Fruit fly (Drosophila melanogaster) whole organism, embryonic: ENCODE data around the gene rho-5.

Experiments used
- Aef1 ChIP-seq: fragments of 200-800 bp; sonication (Bioruptor generic); IDR thresholded peaks from 3 replicates; pipeline ENCODE4 v1.3.6; 2022; ENCODE audit warnings: missing biosample characterization, missing genetic modification characterization
- Atf-2 ChIP-seq: fragments of 200-800 bp; sonication (Bioruptor generic); optimal IDR thresholded peaks from 2 replicates; lab custom pipeline; 2016; ENCODE audit warnings: missing biosample characterization, missing genetic modification characterization
- CG10959 ChIP-seq: fragments of 200-800 bp; sonication (Bioruptor generic); IDR thresholded peaks from 2 replicates; pipeline ENCODE4 v1.3.6; 2022; ENCODE audit warnings: missing biosample characterization, missing genetic modification characterization
- CG12659 ChIP-seq: fragments of 200-800 bp; sonication (Bioruptor generic); optimal IDR thresholded peaks from 3 replicates; lab custom pipeline; 2017; ENCODE audit warnings: mild to moderate bottlenecking, missing biosample characterization, missing genetic modification reagents, missing genetic modification characterization
- CG12942 ChIP-seq: fragments of 200-800 bp; sonication (Bioruptor generic); optimal IDR thresholded peaks from 3 replicates; lab custom pipeline; 2016; ENCODE audit warnings: missing biosample characterization, missing genetic modification characterization
- CG13287 ChIP-seq: fragments of 200-800 bp; sonication (Bioruptor generic); IDR thresholded peaks from 2 replicates; pipeline ENCODE4 v1.3.6; 2022; ENCODE audit warnings: missing biosample characterization, missing genetic modification characterization; ENCODE audit not compliant: partially characterized antibody
- CG14050 ChIP-seq: fragments of 200-800 bp; sonication (Bioruptor generic); IDR thresholded peaks from 3 replicates; pipeline ENCODE4 v1.3.6; 2022; ENCODE audit warnings: missing biosample characterization, missing genetic modification characterization
- CG14710 ChIP-seq: fragments of 200-800 bp; sonication (Bioruptor generic); optimal IDR thresholded peaks from 3 replicates; lab custom pipeline; 2019; ENCODE audit warnings: missing biosample characterization, mild to moderate bottlenecking, missing genetic modification characterization, moderate library complexity
- CG17359 ChIP-seq: fragments of 200-800 bp; sonication (Bioruptor generic); optimal IDR thresholded peaks from 3 replicates; lab custom pipeline; 2018; ENCODE audit warnings: missing biosample characterization, mild to moderate bottlenecking, missing genetic modification characterization, moderate library complexity
- CG17385 ChIP-seq: fragments of 200-800 bp; sonication (Bioruptor generic); optimal IDR thresholded peaks from 3 replicates; lab custom pipeline; 2018; ENCODE audit warnings: missing biosample characterization, mild to moderate bottlenecking, missing genetic modification characterization
- CG17912 ChIP-seq: fragments of 200-800 bp; sonication (Bioruptor generic); optimal IDR thresholded peaks from 2 replicates; lab custom pipeline; 2018; ENCODE audit warnings: missing biosample characterization, mild to moderate bottlenecking, missing genetic modification characterization
- CG30403 ChIP-seq: fragments of 200-800 bp; sonication (Bioruptor generic); optimal IDR thresholded peaks from 3 replicates; lab custom pipeline; 2016; ENCODE audit warnings: missing biosample characterization, missing genetic modification characterization
- CG5953 ChIP-seq: fragments of 200-800 bp; sonication (Bioruptor generic); IDR thresholded peaks from 2 replicates; pipeline ENCODE4 v1.3.6; 2022; ENCODE audit warnings: missing biosample characterization, missing genetic modification characterization
- CG6765 ChIP-seq: fragments of 200-800 bp; sonication (Bioruptor generic); optimal IDR thresholded peaks from 3 replicates; lab custom pipeline; 2017; ENCODE audit warnings: missing biosample characterization, mild to moderate bottlenecking, missing genetic modification characterization
- CG6791 ChIP-seq: fragments of 200-800 bp; sonication (Bioruptor generic); IDR thresholded peaks from 3 replicates; pipeline ENCODE4 v1.3.6; 2022; ENCODE audit warnings: missing biosample characterization, missing genetic modification characterization; ENCODE audit not compliant: partially characterized antibody
- CG6813 ChIP-seq: fragments of 200-800 bp; sonication (Bioruptor generic); optimal IDR thresholded peaks from 2 replicates; lab custom pipeline; 2017; ENCODE audit warnings: missing biosample characterization, missing genetic modification characterization, mild to moderate bottlenecking, moderate library complexity, missing genetic modification reagents
- CoRest ChIP-seq: fragments of 200-800 bp; sonication (Bioruptor generic); optimal IDR thresholded peaks from 3 replicates; lab custom pipeline; 2018; ENCODE audit warnings: missing biosample characterization, mild to moderate bottlenecking, missing genetic modification characterization, moderate library complexity
- Dbx ChIP-seq: fragments of 200-800 bp; sonication (Bioruptor generic); IDR thresholded peaks from 3 replicates; pipeline ENCODE4 v1.3.6; 2022; ENCODE audit warnings: missing biosample characterization, missing genetic modification characterization
- Deaf1 ChIP-seq: fragments of 200-800 bp; optimal IDR thresholded peaks from 3 replicates; lab custom pipeline; 2019; ENCODE audit warnings: missing biosample characterization, mild to moderate bottlenecking, missing genetic modification characterization, moderate library complexity
- Dek ChIP-seq: fragments of 200-800 bp; sonication (Bioruptor generic); optimal IDR thresholded peaks from 3 replicates; lab custom pipeline; 2019; ENCODE audit warnings: missing biosample characterization, mild to moderate bottlenecking, missing genetic modification characterization, moderate library complexity
- Gsc ChIP-seq: fragments of 200-800 bp; sonication (Bioruptor generic); IDR thresholded peaks from 2 replicates; pipeline ENCODE4 v1.3.6; 2022; ENCODE audit warnings: missing biosample characterization, missing genetic modification characterization
- H15 ChIP-seq: fragments of 200-800 bp; sonication (Bioruptor generic); IDR thresholded peaks from 3 replicates; pipeline ENCODE4 v1.3.6; 2022; ENCODE audit warnings: missing biosample characterization, missing genetic modification characterization
- Jarid2 ChIP-seq: fragments of 200-800 bp; sonication (Bioruptor generic); optimal IDR thresholded peaks from 3 replicates; lab custom pipeline; 2017; ENCODE audit warnings: mild to moderate bottlenecking, missing biosample characterization, missing genetic modification reagents, missing genetic modification characterization
- Kr ChIP-seq: fragments of 200-800 bp; sonication (Bioruptor generic); optimal IDR thresholded peaks from 2 replicates; lab custom pipeline; 2017; ENCODE audit warnings: missing biosample characterization, mild to moderate bottlenecking, missing genetic modification characterization
- MTF-1 ChIP-seq: fragments of 200-800 bp; sonication (Bioruptor generic); optimal IDR thresholded peaks from 2 replicates; lab custom pipeline; 2018; ENCODE audit warnings: missing biosample characterization, mild to moderate bottlenecking, missing genetic modification characterization, borderline replicate concordance
- Med ChIP-seq: fragments of 200-800 bp; sonication (Bioruptor generic); peaks from one replicate; lab custom pipeline; 2016; ENCODE audit warnings: missing biosample characterization, missing genetic modification characterization, mild to moderate bottlenecking, inconsistent platforms, moderate library complexity
- NC2α ChIP-seq: fragments of 200-800 bp; sonication (Bioruptor generic); optimal IDR thresholded peaks from 2 replicates; lab custom pipeline; 2016; ENCODE audit warnings: missing biosample characterization, missing genetic modification characterization
- NfI ChIP-seq: fragments of 200-800 bp; sonication (Bioruptor generic); optimal IDR thresholded peaks from 3 replicates; lab custom pipeline; 2018; ENCODE audit warnings: missing biosample characterization, mild to moderate bottlenecking, missing genetic modification characterization, moderate library complexity
- Sox100B ChIP-seq: fragments of 200-800 bp; sonication (Bioruptor generic); optimal IDR thresholded peaks from 3 replicates; lab custom pipeline; 2018; ENCODE audit warnings: missing biosample characterization, mild to moderate bottlenecking, missing genetic modification characterization
- Usf ChIP-seq: fragments of 200-800 bp; sonication (Bioruptor generic); optimal IDR thresholded peaks from 2 replicates; lab custom pipeline; 2017; ENCODE audit warnings: missing genotype, missing biosample characterization, missing genetic modification characterization
- ac ChIP-seq: fragments of 200-800 bp; sonication (Bioruptor generic); optimal IDR thresholded peaks from 3 replicates; lab custom pipeline; 2017; ENCODE audit warnings: missing biosample characterization, mild to moderate bottlenecking, missing genetic modification characterization
- bowl ChIP-seq: fragments of 200-800 bp; sonication (Bioruptor generic); IDR thresholded peaks from 2 replicates; pipeline ENCODE4 v1.3.6; 2022; ENCODE audit warnings: missing biosample characterization, missing genetic modification characterization
- chm ChIP-seq: fragments of 200-800 bp; sonication (Bioruptor generic); IDR thresholded peaks from 2 replicates; pipeline ENCODE4 v1.3.6; 2022; ENCODE audit warnings: missing biosample characterization, missing genetic modification characterization
- ci ChIP-seq: fragments of 200-800 bp; sonication (Bioruptor generic); IDR thresholded peaks from 3 replicates; pipeline ENCODE4 v1.3.6; 2022; ENCODE audit warnings: missing biosample characterization, missing genetic modification characterization
- disco-r ChIP-seq: fragments of 200-800 bp; sonication (Bioruptor generic); optimal IDR thresholded peaks from 2 replicates; lab custom pipeline; 2016; ENCODE audit warnings: missing biosample characterization, missing genetic modification characterization
- dmrt99B ChIP-seq: fragments of 200-800 bp; sonication (Bioruptor generic); optimal IDR thresholded peaks from 2 replicates; lab custom pipeline; 2018; ENCODE audit warnings: missing biosample characterization, mild to moderate bottlenecking, missing genetic modification characterization, moderate library complexity
- dpn ChIP-seq, 2 experiments: fragments of 200-800 bp; sonication (Bioruptor generic); optimal IDR thresholded peaks; 3 replicates each; lab custom pipeline; 2016; ENCODE audit warnings: missing biosample characterization in 2 of 2, missing genetic modification characterization in 2 of 2
- gro ChIP-seq: fragments of 200-800 bp; sonication (Bioruptor generic); optimal IDR thresholded peaks from 2 replicates; lab custom pipeline; 2016; ENCODE audit warnings: missing biosample characterization, missing genetic modification characterization
- hkb ChIP-seq, 2 experiments: fragments of 200-800 bp in 1 of 2; fragments of >200 bp in 1 of 2; sonication (Bioruptor generic) in 1 of 2; IDR thresholded peaks in 1 of 2; optimal IDR thresholded peaks in 1 of 2; 2 replicates each; pipeline versions ENCODE4 v1.3.6 to Lab custom; 2017 to 2022; ENCODE audit warnings: missing biosample characterization in 1 of 2, missing genetic modification characterization in 1 of 2
- org-1 ChIP-seq: fragments of 200-800 bp; sonication (Bioruptor generic); optimal IDR thresholded peaks from 2 replicates; lab custom pipeline; 2017; ENCODE audit warnings: missing biosample characterization, missing genetic modification characterization
- pan ChIP-seq, 4 experiments: fragments of >200 bp in 3 of 4; fragments of 200-800 bp in 1 of 4; sonication (Bioruptor generic) in 1 of 4; optimal IDR thresholded peaks in 3 of 4; IDR thresholded peaks in 1 of 4; 2 replicates each; pipeline versions ENCODE4 v1.3.6 to Lab custom; 2017 to 2022; ENCODE audit warnings: missing biosample characterization in 2 of 4, missing genetic modification characterization in 2 of 4, mixed read lengths in 1 of 4
- prd ChIP-seq, 3 experiments: fragments of >200 bp in 2 of 3; fragments of 200-800 bp in 1 of 3; sonication (Bioruptor generic) in 1 of 3; optimal IDR thresholded peaks in 2 of 3; IDR thresholded peaks in 1 of 3; 2 replicates in 2 of 3; 3 replicates in 1 of 3; pipeline versions ENCODE4 v1.3.6 to Lab custom; 2017 to 2022; ENCODE audit warnings: missing biosample characterization in 1 of 3, missing genetic modification characterization in 1 of 3
- wor ChIP-seq: fragments of 200-800 bp; sonication (Bioruptor generic); IDR thresholded peaks from 2 replicates; pipeline ENCODE4 v1.3.6; 2022; ENCODE audit warnings: missing biosample characterization, missing genetic modification characterization

rho-5 gene

DNA sequence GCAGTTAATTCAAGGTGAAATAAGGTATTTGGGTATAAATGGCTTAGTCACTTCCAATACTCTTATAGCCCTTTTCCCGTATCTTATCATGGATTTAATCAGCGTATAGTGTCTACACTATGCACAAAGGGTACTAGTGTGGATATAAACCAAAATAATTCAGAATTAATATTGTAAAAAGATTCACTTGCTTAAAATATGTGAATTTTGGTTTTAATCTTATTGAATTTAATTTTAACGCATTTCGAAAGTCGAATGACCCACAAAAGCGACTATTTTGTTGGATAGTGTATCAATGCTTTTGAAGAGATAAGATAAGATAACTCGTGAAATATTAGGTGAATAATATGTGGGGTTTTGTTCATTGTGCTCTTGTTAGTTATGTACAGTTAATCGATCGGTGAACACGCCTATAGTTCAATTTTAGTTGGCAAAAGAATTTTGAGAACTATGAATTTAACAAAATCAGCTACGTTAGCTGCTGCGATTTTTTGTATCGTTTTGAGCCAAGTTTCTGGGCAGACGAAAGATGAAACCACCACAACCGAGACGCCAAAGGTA, 8.3 kb upstream of the rho-5 start, which contains the start of gene CG5096 (continued):
- no peak for TF ChIP-seq Kr
- TF ChIP-seq CG10959 (GFP tag; lab: Robert Waterston, UW), result peak; percentile 51; the same call in 1 of the 2 replicates
- TF ChIP-seq CG17359 (tag; lab: Kevin White, UChicago), result peak; percentile 94
- peak; percentile 60 for TF ChIP-seq MTF-1 (GFP tag; lab: Kevin White, UChicago)
- TF ChIP-seq NfI, result peak; percentile 89
- peak; percentile 76 for TF ChIP-seq wor
- peak; percentile 92 for TF ChIP-seq dmrt99B (tag; lab: Kevin White, UChicago)
- peak; percentile 93 for TF ChIP-seq CoRest
- peak; percentile 94 for TF ChIP-seq ci (GFP tag; lab: Robert Waterston, UW)
- peak; percentile 33 for TF ChIP-seq NC2α (GFP tag; lab: Kevin White, UChicago)
- peak; percentile 53; the same call in 1 of the 2 replicates for TF ChIP-seq bowl
- TF ChIP-seq Dek (tag; lab: Kevin White, UChicago), result peak; percentile 94
- peak; percentile 76 for TF ChIP-seq CG12942
- no peak for TF ChIP-seq pan (optimal IDR thresholded peaks at IDR 0.05; lab: Kevin White, UChicago)
- peak in 1 of 2 experiments; percentile 91 for TF ChIP-seq pan (GFP tag; optimal IDR thresholded peaks at IDR 0.05 in 1 of 2, IDR thresholded peaks at IDR 0.05 in 1 of 2)
- peak; percentile 78 for TF ChIP-seq org-1
- TF ChIP-seq prd (optimal IDR thresholded peaks at IDR 0.05; lab: Kevin White, UChicago), result no peak
- peak; percentile 87 for TF ChIP-seq prd (GFP tag; IDR thresholded peaks at IDR 0.05; lab: Robert Waterston, UW)
- peak; percentile 75 for TF ChIP-seq Deaf1 (tag; lab: Kevin White, UChicago)
- peak; percentile 43 for TF ChIP-seq CG17912 (GFP tag; lab: Kevin White, UChicago)
- TF ChIP-seq CG12659 (GFP tag; lab: Kevin White, UChicago), result peak; percentile 90
- TF ChIP-seq CG5953 (GFP tag; lab: Robert Waterston, UW), result peak; percentile 82
- TF ChIP-seq chm (GFP tag; lab: Robert Waterston, UW), result peak; percentile 83
- TF ChIP-seq dpn (GFP tag; optimal IDR thresholded peaks at IDR 0.05; lab: Kevin White, UChicago), result peak; percentile 80 to 82
- TF ChIP-seq Jarid2, result no peak
- peak; percentile 90 for TF ChIP-seq gro (GFP tag; lab: Kevin White, UChicago)
- TF ChIP-seq hkb (optimal IDR thresholded peaks at IDR 0.05; lab: Kevin White, UChicago), result no peak
- peak; percentile 96 for TF ChIP-seq hkb (GFP tag; IDR thresholded peaks at IDR 0.05; lab: Robert Waterston, UW)
- TF ChIP-seq CG17385 (GFP tag; lab: Kevin White, UChicago), result peak; percentile 89
- TF ChIP-seq Sox100B (GFP tag; lab: Kevin White, UChicago), result peak; percentile 83
- TF ChIP-seq CG14050 (GFP tag; lab: Robert Waterston, UW), result peak; percentile 87
- peak; percentile 94 for TF ChIP-seq Dbx (GFP tag; lab: Robert Waterston, UW)
- no peak for TF ChIP-seq ac
- TF ChIP-seq CG13287, result no peak
- TF ChIP-seq CG6765 (GFP tag; lab: Kevin White, UChicago), result peak; percentile 83
- peak; percentile 82; the same call in 2 of the 3 replicates for TF ChIP-seq H15
- TF ChIP-seq CG30403 (GFP tag; lab: Kevin White, UChicago), result peak; percentile 85
- TF ChIP-seq Usf (GFP tag; lab: Kevin White, UChicago), result peak; percentile 49
- TF ChIP-seq Atf-2 (GFP tag; lab: Kevin White, UChicago), result peak; percentile 70
- peak; percentile 59 for TF ChIP-seq disco-r (GFP tag; lab: Kevin White, UChicago)
- TF ChIP-seq Med, result peak; percentile 97
- no peak for TF ChIP-seq CG6791 (GFP tag; lab: Robert Waterston, UW)
- peak; percentile 87 for TF ChIP-seq CG6813 (GFP tag; lab: Kevin White, UChicago)
- TF ChIP-seq Gsc (GFP tag; lab: Robert Waterston, UW), result no peak
- peak; percentile 67 for TF ChIP-seq CG14710
- peak; percentile 88 for TF ChIP-seq Aef1 (GFP tag; lab: Robert Waterston, UW)
